Fruit fly (Drosophila melanogaster) whole organism, embryonic: Measurements from ENCODE around the gene BuGZ.

Source experiments
- CG1024 ChIP-seq: fragments of 200-800 bp; sonication (Bioruptor generic); IDR thresholded peaks from 2 replicates; pipeline ENCODE4 v1.3.6; 2022; ENCODE audit warnings: missing biosample characterization, missing genetic modification characterization
- CG10565 ChIP-seq: fragments of 200-800 bp; sonication (Bioruptor generic); optimal IDR thresholded peaks from 3 replicates; lab custom pipeline; 2016; ENCODE audit warnings: missing biosample characterization, mild to moderate bottlenecking, missing genetic modification characterization
- CG14050 ChIP-seq: fragments of 200-800 bp; sonication (Bioruptor generic); IDR thresholded peaks from 3 replicates; pipeline ENCODE4 v1.3.6; 2022; ENCODE audit warnings: missing biosample characterization, missing genetic modification characterization
- CG1832 ChIP-seq: fragments of 200-800 bp; sonication (Bioruptor generic); optimal IDR thresholded peaks from 2 replicates; lab custom pipeline; 2017; ENCODE audit warnings: missing biosample characterization, mild to moderate bottlenecking, missing genetic modification characterization, inconsistent platforms
- crc ChIP-seq: fragments of 200-800 bp; sonication (Bioruptor generic); optimal IDR thresholded peaks from 2 replicates; lab custom pipeline; 2016; ENCODE audit warnings: missing biosample characterization, missing genetic modification characterization
- tap ChIP-seq: fragments of 200-800 bp; optimal IDR thresholded peaks from 3 replicates; lab custom pipeline; 2019; ENCODE audit warnings: missing biosample characterization, mild to moderate bottlenecking, missing genetic modification characterization, moderate library complexity

DNA sequence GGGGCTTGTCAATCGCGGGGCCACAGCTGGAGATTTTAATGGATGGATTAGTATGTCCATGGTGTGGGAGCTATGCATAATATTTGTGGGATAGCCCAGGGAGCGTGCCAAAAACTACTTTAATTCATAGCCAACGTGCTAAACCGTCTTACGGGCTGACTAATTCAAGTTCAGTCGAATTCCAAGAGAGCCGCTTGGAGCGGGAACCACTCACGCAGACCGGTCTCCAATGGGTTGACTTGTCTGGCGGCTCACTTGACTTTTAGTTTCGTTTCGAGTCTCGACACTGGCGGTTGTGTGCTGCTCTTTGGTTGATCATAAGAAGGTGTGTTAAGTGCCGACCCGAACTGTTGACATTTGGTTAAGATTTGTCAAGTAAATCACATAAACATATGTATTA is 10.9 kb downstream of the BuGZ start, which contains the start of gene yellow-b:
- TF ChIP-seq tap: no peak
- no peak for TF ChIP-seq CG14050 (GFP tag; lab: Robert Waterston, UW)
- TF ChIP-seq CG1024 (GFP tag; lab: Robert Waterston, UW): no peak
- TF ChIP-seq CG1832: no peak
- TF ChIP-seq crc (GFP tag; lab: Kevin White, UChicago): no peak
- no peak for TF ChIP-seq CG10565 (GFP tag; lab: Kevin White, UChicago)
